Fruit fly (Drosophila melanogaster) Kc167 (cell line): Measurements from ENCODE around the gene Ssdp.

Source experiments
- Myc ChIP-seq: fragments of >200 bp; optimal IDR thresholded peaks from 2 replicates; lab custom pipeline; 2017; ENCODE audit warnings: missing external identifiers
- Sin3A ChIP-seq: fragments of >200 bp; optimal IDR thresholded peaks from 2 replicates; lab custom pipeline; 2018; ENCODE audit warnings: missing external identifiers
- h ChIP-seq: fragments of >200 bp; optimal IDR thresholded peaks from 3 replicates; lab custom pipeline; 2018; ENCODE audit warnings: missing external identifiers
- insv ChIP-seq: fragments of >200 bp; optimal IDR thresholded peaks from 3 replicates; lab custom pipeline; 2018; ENCODE audit warnings: missing external identifiers
- psq ChIP-seq: fragments of >200 bp; optimal IDR thresholded peaks from 2 replicates; lab custom pipeline; 2017; ENCODE audit warnings: missing external identifiers
- ttk ChIP-seq: sonication (Bioruptor generic); optimal IDR thresholded peaks from 2 replicates; lab custom pipeline; 2017; ENCODE audit warnings: missing external identifiers

The Ssdp gene

DNA sequence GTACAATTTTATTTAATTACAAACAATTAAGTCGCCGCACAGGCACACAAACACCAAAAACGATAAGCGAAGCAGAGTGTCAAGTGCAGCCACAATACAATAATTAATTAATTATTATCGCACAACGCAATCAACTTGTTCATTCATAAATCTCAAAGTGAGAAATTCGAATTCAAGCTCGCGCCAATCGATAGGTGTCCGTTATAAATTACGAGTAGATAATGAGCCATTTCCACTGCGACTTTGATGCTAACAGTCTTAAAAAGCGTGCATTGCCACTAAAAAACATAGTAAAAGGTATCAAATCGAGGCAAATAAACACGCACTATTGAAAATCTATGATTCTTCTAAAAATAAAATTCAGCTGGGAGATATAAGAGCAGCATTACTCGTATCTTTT lies 30.8 kb upstream of the Ssdp start:
- TF ChIP-seq Sin3A (lab: Kevin White, UChicago): no peak
- no peak for TF ChIP-seq insv (lab: Kevin White, UChicago)
- no peak for TF ChIP-seq Myc (lab: Kevin White, UChicago)
- TF ChIP-seq ttk (lab: Kevin White, UChicago): no peak
- no peak for TF ChIP-seq psq (lab: Kevin White, UChicago)
- no peak for TF ChIP-seq h (lab: Kevin White, UChicago)

DNA sequence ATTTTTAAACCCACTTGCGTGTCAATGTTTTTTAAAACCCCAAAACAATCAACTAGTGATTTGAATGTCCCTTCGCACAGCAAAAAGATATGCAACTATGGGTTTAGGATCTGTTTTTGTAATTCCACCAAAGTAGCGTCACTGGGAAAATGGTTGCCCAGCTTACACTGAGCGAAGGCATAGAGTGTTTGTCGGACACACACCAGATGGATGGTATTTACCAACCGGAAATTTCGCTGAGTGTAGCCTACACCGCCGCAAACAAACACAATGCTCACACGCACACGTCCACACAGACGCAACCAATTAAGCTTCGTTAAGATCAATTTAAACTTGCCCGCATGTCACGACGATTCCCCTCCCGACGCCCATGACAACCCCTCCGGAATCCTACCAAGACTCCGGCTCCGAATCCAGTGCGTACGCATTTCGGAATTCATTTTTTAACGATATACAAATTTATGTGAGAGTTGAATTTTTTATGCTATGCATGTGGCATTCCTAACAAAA lies 29.4 kb upstream of the Ssdp start:
- TF ChIP-seq Myc (lab: Kevin White, UChicago) (no peak), insv (lab: Kevin White, UChicago) (no peak), ttk (lab: Kevin White, UChicago) (no peak), h (lab: Kevin White, UChicago) (no peak), Sin3A (lab: Kevin White, UChicago) (no peak), psq (lab: Kevin White, UChicago) (no peak)

DNA sequence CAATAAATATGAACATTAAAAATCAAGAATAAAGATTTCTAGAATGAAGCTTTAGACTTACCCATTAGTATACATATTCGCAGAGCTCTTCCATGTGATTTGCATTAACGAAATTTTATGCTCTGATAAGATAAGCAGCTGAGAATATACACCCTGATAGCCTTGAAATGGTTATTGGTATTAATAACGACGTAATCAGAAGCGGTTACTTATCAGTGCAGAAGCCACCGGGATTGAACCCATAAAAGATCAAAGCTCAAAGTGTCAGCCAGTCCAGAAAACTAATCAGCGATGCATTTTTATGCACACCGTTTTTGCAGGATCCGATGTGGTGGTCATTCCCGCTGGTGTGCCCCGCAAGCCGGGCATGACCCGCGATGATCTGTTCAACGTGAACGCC lies 28.0 kb upstream of the Ssdp start:
- TF ChIP-seq h (lab: Kevin White, UChicago): no peak
- no peak for TF ChIP-seq insv (lab: Kevin White, UChicago)

DNA sequence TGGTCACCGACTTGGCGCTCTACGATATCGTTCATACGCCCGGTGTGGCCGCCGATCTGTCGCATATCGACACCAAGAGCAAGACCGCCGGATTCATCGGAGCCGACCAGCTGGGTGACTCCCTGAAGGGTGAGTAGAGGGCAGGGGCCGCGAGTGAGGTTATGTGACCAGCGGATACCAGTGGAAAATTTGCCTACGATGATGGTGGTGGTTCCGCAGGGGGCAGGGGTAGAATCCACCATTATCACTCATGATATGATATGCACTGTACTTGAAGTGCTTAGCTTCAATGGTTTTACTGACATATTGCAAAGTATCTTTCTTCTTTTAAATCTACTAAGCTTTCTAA lies 27.4 kb upstream of the Ssdp start:
- TF ChIP-seq ttk (lab: Kevin White, UChicago) (no peak), Myc (lab: Kevin White, UChicago) (no peak), psq (lab: Kevin White, UChicago) (no peak), h (lab: Kevin White, UChicago) (no peak), insv (lab: Kevin White, UChicago) (no peak), Sin3A (lab: Kevin White, UChicago) (no peak)

DNA sequence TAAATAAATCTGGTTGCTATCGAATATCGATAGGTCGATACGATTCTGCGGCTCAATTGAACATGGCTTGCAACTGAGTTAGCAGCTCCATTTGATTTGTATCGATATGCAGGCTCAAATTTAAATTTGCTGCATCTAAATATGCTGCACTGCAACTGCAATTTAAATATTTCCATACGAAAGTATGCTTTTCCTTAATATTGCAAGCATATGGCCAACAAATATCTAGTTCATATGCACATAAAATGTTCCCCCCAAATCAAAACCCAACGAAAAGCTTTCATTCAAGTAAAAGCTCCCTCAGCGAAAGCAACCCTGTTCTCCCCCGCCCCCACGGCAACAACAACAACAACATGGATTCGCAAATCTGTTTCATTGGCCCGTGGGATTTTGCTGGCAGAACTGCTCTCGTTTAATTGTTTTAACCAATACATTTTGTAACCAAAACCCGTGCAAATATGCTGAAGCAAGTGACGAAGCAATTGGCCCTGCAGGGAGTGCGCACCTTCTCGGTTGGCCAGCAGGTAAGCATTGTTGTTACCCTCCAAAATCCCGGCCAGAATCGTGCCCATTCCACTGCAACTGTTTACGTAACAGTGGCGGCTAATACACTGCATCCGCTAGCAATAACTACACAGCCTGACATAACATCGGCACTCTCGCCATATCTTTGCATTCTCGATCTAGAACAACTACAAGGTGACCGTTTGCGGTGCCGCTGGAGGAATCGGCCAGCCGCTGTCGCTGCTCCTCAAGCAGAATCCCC lies 26.8 kb upstream of the Ssdp start, which contains the start of the genes CG7168 and Mdh2:
CG7168 (minus strand) TSS at position 40 of the 766 bp plus-strand sequence.
Mdh2 (plus strand) TSS at position 354 of the 766 bp plus-strand sequence.
- TF ChIP-seq insv (lab: Kevin White, UChicago) (no peak), Myc (lab: Kevin White, UChicago) (no peak), ttk (lab: Kevin White, UChicago) (no peak), h (lab: Kevin White, UChicago) (no peak), Sin3A (lab: Kevin White, UChicago) (no peak), psq (lab: Kevin White, UChicago) (no peak)

DNA sequence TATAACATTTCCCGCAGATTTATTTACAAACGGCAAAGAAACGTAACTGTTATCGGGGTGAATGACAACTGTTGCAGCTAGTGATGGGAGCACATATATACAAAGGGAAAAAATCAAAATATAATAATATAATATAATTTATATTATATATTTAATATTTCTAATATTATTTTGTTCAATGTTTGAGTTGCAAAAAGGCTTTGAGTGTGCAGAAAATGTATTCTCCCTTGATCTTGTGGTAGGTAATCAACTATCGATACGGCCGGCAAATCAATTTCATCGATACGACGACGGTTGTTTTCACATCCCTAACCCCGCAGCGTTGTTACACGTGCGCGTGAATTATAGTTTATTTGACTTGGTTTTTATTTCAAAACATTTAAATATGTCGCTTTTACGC lies 24.0 kb upstream of the Ssdp start, which contains the start of the genes mTerf5 and Non3:
mTerf5 (minus strand) TSS at position 249 of the 400 bp plus-strand sequence.
Non3 (plus strand) TSS at position 289 of the 400 bp plus-strand sequence.
- no peak for TF ChIP-seq insv (lab: Kevin White, UChicago)
- TF ChIP-seq Myc (lab: Kevin White, UChicago): no peak
- TF ChIP-seq psq (lab: Kevin White, UChicago): no peak

DNA sequence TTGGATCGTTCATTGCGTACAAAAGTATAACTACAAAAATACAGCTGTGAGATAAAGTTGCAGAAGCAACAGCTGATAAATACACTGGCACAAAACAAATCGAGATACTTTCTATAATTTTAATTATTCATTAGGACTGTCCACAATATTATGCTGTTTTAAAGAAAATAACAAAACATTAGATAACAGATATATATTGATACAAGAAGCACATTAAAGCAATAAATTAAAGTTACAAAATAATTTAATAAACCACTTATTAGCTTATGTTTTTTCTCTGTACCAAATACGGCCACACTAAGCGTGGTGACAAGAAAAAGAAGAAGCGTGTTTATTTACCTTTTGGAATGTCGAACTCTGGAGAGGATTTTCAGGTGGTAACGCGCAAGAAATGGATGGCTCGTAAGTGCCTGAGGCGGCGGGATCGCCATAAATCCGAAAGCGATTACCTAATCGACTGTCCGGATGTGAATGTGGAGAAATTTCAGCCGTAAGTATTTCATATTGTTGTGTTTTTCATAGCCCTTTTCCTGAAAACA lies 20.9 kb upstream of the Ssdp start, which contains the start of the genes CG7988 and CG7183:
CG7988 (plus strand) TSS at position 316 of the 539 bp plus-strand sequence.
CG7183 (minus strand) TSS at position 489 of the 539 bp plus-strand sequence.
- TF ChIP-seq h (lab: Kevin White, UChicago) (no peak), insv (lab: Kevin White, UChicago) (no peak), Sin3A (lab: Kevin White, UChicago) (no peak), ttk (lab: Kevin White, UChicago) (no peak), Myc (lab: Kevin White, UChicago) (no peak), psq (lab: Kevin White, UChicago) (no peak)

DNA sequence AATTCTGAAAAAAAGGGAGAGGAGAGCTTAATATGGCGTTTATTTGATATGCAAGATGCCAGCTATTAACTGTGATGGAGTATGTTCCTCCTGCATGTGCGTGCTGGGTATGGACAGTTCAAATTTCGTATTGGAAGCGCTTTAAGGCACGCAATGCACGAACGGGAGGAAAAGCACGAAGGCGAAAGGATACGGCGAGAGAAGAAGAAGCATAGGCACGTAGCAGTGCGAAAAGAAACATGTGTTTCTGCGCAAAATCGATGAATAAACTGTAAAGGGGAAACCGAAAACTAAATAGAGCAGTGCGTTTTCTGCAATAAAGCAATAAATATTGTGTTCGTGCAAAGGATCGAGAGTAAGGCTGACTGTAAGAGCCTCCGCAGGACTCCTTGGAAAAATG lies 16.5 kb upstream of the Ssdp start, which contains the start of gene CG14314:
CG14314 (plus strand) TSS at position 243 of the 400 bp plus-strand sequence.
- TF ChIP-seq insv (lab: Kevin White, UChicago): no peak
- TF ChIP-seq ttk (lab: Kevin White, UChicago): no peak
- TF ChIP-seq psq (lab: Kevin White, UChicago): no peak
- no peak for TF ChIP-seq Sin3A (lab: Kevin White, UChicago)
- no peak for TF ChIP-seq h (lab: Kevin White, UChicago)
- no peak for TF ChIP-seq Myc (lab: Kevin White, UChicago)

DNA sequence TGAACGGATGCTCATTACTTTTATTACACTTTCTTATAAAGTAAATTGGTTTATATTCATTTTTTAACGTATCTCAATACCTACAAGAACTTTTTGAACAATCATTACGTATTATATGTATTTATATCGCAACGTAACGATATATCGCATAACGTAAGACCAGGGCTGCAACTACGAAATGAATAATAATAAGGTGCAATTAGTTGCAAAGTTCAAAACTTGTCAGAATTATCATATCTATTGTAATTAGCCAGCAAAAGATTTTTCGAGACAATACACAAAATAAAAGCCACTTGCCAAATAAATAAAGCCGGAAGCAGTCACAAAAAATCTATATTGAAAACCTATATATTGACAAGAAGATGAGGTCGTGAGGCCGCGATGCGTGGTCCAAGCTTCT lies 15.9 kb upstream of the Ssdp start:
- TF ChIP-seq psq (lab: Kevin White, UChicago): no peak
- no peak for TF ChIP-seq Sin3A (lab: Kevin White, UChicago)
- TF ChIP-seq h (lab: Kevin White, UChicago): no peak
- no peak for TF ChIP-seq ttk (lab: Kevin White, UChicago)

DNA sequence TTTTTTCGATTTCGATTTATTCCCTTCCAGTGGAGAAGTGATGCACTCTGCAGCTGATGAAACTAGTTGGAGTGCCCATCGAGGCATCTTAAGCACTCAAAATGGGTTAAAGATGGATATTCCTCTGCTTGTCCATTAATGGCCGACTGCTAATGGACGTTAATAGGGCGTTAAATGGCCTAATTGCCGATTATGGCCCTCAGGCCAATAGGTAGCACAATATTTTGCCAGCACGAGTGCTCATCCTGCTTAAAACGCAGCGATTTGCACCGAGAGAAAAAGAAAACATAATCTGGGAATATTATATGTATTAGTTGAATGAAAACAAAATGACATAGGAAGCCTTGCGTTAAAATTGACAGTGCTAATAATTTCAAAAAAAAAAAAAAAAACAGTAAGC lies 9.1 kb upstream of the Ssdp start, which contains the start of gene CG44158:
CG44158 (plus strand) TSS at position 301 of the 400 bp plus-strand sequence.
- TF ChIP-seq Myc (lab: Kevin White, UChicago) (no peak), h (lab: Kevin White, UChicago) (no peak)

DNA sequence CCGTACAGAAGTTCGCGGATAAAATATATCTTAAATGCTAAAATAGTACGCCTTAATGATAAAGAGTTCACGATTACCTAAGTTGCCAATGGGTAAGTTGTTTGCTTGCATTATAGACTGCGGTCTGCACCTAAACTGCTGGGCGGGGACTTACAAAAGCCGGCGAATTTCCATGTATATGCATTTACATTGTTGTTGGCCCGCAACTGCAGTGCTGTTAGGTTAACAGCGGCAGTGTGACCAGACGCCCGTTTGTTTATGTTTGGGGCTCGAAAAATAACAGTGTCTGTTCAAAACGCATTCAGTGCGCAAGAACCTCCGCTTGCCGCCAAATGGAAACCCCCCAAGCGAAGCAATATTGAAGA lies 472 bp upstream of the Ssdp start:
- no peak for TF ChIP-seq insv (lab: Kevin White, UChicago)
- TF ChIP-seq psq (lab: Kevin White, UChicago): no peak
- no peak for TF ChIP-seq Sin3A (lab: Kevin White, UChicago)
- no peak for TF ChIP-seq ttk (lab: Kevin White, UChicago)
- TF ChIP-seq h (lab: Kevin White, UChicago): no peak
- TF ChIP-seq Myc (lab: Kevin White, UChicago): no peak
